Fruit fly (Drosophila melanogaster) whole organism, prepupa: ENCODE measurements around the gene CG42536.

Experiments
- Blimp-1 ChIP-seq: fragments of 200-800 bp; sonication (Bioruptor generic); optimal IDR thresholded peaks from 3 replicates; lab custom pipeline; 2017; ENCODE audit warnings: missing biosample characterization, missing genetic modification characterization, mild to moderate bottlenecking, moderate library complexity, missing genetic modification reagents
- CG10631 ChIP-seq: fragments of 200-800 bp; sonication (Bioruptor generic); optimal IDR thresholded peaks from 2 replicates; lab custom pipeline; 2016; ENCODE audit warnings: missing biosample characterization, missing genetic modification characterization
- CG10669 ChIP-seq: fragments of 200-800 bp; sonication (Bioruptor generic); optimal IDR thresholded peaks from 3 replicates; lab custom pipeline; 2018; ENCODE audit warnings: missing biosample characterization, mild to moderate bottlenecking, missing genetic modification characterization, moderate library complexity
- CG11762 ChIP-seq: fragments of 200-800 bp; sonication (Bioruptor generic); optimal IDR thresholded peaks from 3 replicates; lab custom pipeline; 2016; ENCODE audit warnings: missing biosample characterization, missing genetic modification characterization; ENCODE audit not compliant: insufficient read depth
- CG11902 ChIP-seq: fragments of 200-800 bp; sonication (Bioruptor generic); optimal IDR thresholded peaks from 3 replicates; lab custom pipeline; 2016; ENCODE audit warnings: missing biosample characterization, missing genetic modification characterization
- CG15336 ChIP-seq: fragments of 200-800 bp; sonication (Bioruptor generic); IDR thresholded peaks from 2 replicates; pipeline ENCODE4 v1.3.6; 2022; ENCODE audit warnings: missing biosample characterization, missing genetic modification characterization
- CG1621 ChIP-seq: fragments of 200-800 bp; sonication (Bioruptor generic); optimal IDR thresholded peaks from 3 replicates; lab custom pipeline; 2018; ENCODE audit warnings: missing biosample characterization, mild to moderate bottlenecking, missing genetic modification characterization
- CG3032 ChIP-seq: fragments of 200-800 bp; optimal IDR thresholded peaks from 2 replicates; lab custom pipeline; 2019; ENCODE audit warnings: missing biosample characterization, mild to moderate bottlenecking, missing genetic modification characterization, moderate library complexity
- CG31627 ChIP-seq: fragments of 200-800 bp; sonication (Bioruptor generic); optimal IDR thresholded peaks from 3 replicates; lab custom pipeline; 2016; ENCODE audit warnings: missing biosample characterization, missing genetic modification characterization
- CG32006 ChIP-seq: fragments of 200-800 bp; sonication (Bioruptor generic); optimal IDR thresholded peaks from 3 replicates; lab custom pipeline; 2017; ENCODE audit warnings: missing biosample characterization, mild to moderate bottlenecking, missing genetic modification characterization
- CG34406 ChIP-seq: fragments of 200-800 bp; sonication (Bioruptor generic); optimal IDR thresholded peaks from 3 replicates; lab custom pipeline; 2016; ENCODE audit warnings: missing biosample characterization, missing genetic modification characterization
- CG3919 ChIP-seq: fragments of 200-800 bp; sonication (Bioruptor generic); optimal IDR thresholded peaks from 3 replicates; lab custom pipeline; 2016; ENCODE audit warnings: missing biosample characterization, missing genetic modification characterization
- CG4318 ChIP-seq: fragments of 200-800 bp; sonication (Bioruptor generic); optimal IDR thresholded peaks from 3 replicates; lab custom pipeline; 2017; ENCODE audit warnings: missing biosample characterization, mild to moderate bottlenecking, missing genetic modification characterization
- CG6163 ChIP-seq: fragments of 200-800 bp; sonication (Bioruptor generic); IDR thresholded peaks from 3 replicates; pipeline ENCODE4 v1.3.6; 2022; ENCODE audit warnings: missing biosample characterization, missing genetic modification characterization
- CG6276 ChIP-seq: fragments of 200-800 bp; sonication (Bioruptor generic); optimal IDR thresholded peaks from 2 replicates; lab custom pipeline; 2017; ENCODE audit warnings: missing biosample characterization, mild to moderate bottlenecking, missing genetic modification characterization
- CG6792 ChIP-seq: fragments of 200-800 bp; sonication (Bioruptor generic); optimal IDR thresholded peaks from 3 replicates; lab custom pipeline; 2016; ENCODE audit warnings: missing biosample characterization, missing genetic modification characterization
- CG6854 ChIP-seq: fragments of 200-800 bp; sonication (Bioruptor generic); optimal IDR thresholded peaks from 2 replicates; lab custom pipeline; 2017; ENCODE audit warnings: missing biosample characterization, mild to moderate bottlenecking, missing genetic modification characterization
- CG7368 ChIP-seq: fragments of 200-800 bp; sonication (Bioruptor generic); optimal IDR thresholded peaks from 3 replicates; lab custom pipeline; 2016; ENCODE audit warnings: missing biosample characterization, missing genetic modification characterization
- CG8119 ChIP-seq: fragments of 200-800 bp; sonication (Bioruptor generic); IDR thresholded peaks from 3 replicates; pipeline ENCODE4 v1.3.6; 2022; ENCODE audit warnings: missing biosample characterization, missing genetic modification characterization
- CG8319 ChIP-seq: fragments of 200-800 bp; sonication (Bioruptor generic); optimal IDR thresholded peaks from 3 replicates; lab custom pipeline; 2016; ENCODE audit warnings: missing biosample characterization, missing genetic modification characterization
- CG9139 ChIP-seq: fragments of 200-800 bp; sonication (Bioruptor generic); optimal IDR thresholded peaks from 3 replicates; lab custom pipeline; 2017; ENCODE audit warnings: missing biosample characterization, mild to moderate bottlenecking, missing genetic modification characterization
- Eip75B ChIP-seq: fragments of 200-800 bp; sonication (Bioruptor generic); optimal IDR thresholded peaks from 3 replicates; lab custom pipeline; 2016; ENCODE audit warnings: missing biosample characterization, missing genetic modification characterization
- Eip78C ChIP-seq: fragments of 200-800 bp; sonication (Bioruptor generic); peaks from one replicate; lab custom pipeline; 2016; ENCODE audit warnings: missing biosample characterization, missing genetic modification characterization
- Eip93F ChIP-seq: fragments of 200-800 bp; sonication (Bioruptor generic); optimal IDR thresholded peaks from 2 replicates; lab custom pipeline; 2016; ENCODE audit warnings: missing biosample characterization, mild to moderate bottlenecking, missing genetic modification characterization
- Gug ChIP-seq: fragments of 200-800 bp; sonication (Bioruptor generic); IDR thresholded peaks from 2 replicates; pipeline ENCODE4 v1.3.6; 2022; ENCODE audit warnings: missing biosample characterization, missing genetic modification characterization
- Hr38 ChIP-seq: sonication (Bioruptor generic); optimal IDR thresholded peaks from 2 replicates; lab custom pipeline; 2016; ENCODE audit warnings: missing biosample characterization, missing genetic modification characterization
- Hr39 ChIP-seq: fragments of 200-800 bp; sonication (Bioruptor generic); optimal IDR thresholded peaks from 2 replicates; lab custom pipeline; 2016; ENCODE audit warnings: missing biosample characterization, missing genetic modification characterization
- Hr4 ChIP-seq: fragments of 200-800 bp; sonication (Bioruptor generic); optimal IDR thresholded peaks from 3 replicates; lab custom pipeline; 2016; ENCODE audit warnings: missing biosample characterization, missing genetic modification characterization
- Lpt ChIP-seq: fragments of 200-800 bp; sonication (Bioruptor generic); optimal IDR thresholded peaks from 3 replicates; lab custom pipeline; 2016; ENCODE audit warnings: missing biosample characterization, missing genetic modification characterization
- Met ChIP-seq: fragments of 200-800 bp; sonication (Bioruptor generic); optimal IDR thresholded peaks from 3 replicates; lab custom pipeline; 2016; ENCODE audit warnings: missing biosample characterization, missing genetic modification characterization
- OdsH ChIP-seq: fragments of 200-800 bp; sonication (Bioruptor generic); optimal IDR thresholded peaks from 3 replicates; lab custom pipeline; 2016; ENCODE audit warnings: missing biosample characterization, missing genetic modification characterization
- Sox102F ChIP-seq: fragments of 200-800 bp; sonication (Bioruptor generic); optimal IDR thresholded peaks from 2 replicates; lab custom pipeline; 2016; ENCODE audit warnings: missing biosample characterization, mild to moderate bottlenecking, missing genetic modification characterization
- Sox14 ChIP-seq: fragments of 200-800 bp; sonication (Bioruptor generic); optimal IDR thresholded peaks from 3 replicates; lab custom pipeline; 2016; ENCODE audit warnings: missing biosample characterization, missing genetic modification characterization
- Sox15 ChIP-seq: fragments of 200-800 bp; sonication (Bioruptor generic); optimal IDR thresholded peaks from 3 replicates; lab custom pipeline; 2016; ENCODE audit warnings: missing biosample characterization, missing genetic modification characterization
- achi ChIP-seq: fragments of 200-800 bp; sonication (Bioruptor generic); optimal IDR thresholded peaks from 3 replicates; lab custom pipeline; 2016; ENCODE audit warnings: missing biosample characterization, missing genetic modification characterization
- acj6 ChIP-seq: fragments of 200-800 bp; sonication (Bioruptor generic); optimal IDR thresholded peaks from 3 replicates; lab custom pipeline; 2016; ENCODE audit warnings: missing biosample characterization, missing genetic modification characterization
- cyc ChIP-seq: fragments of 200-800 bp; sonication (Bioruptor generic); optimal IDR thresholded peaks from 3 replicates; lab custom pipeline; 2016; ENCODE audit warnings: missing biosample characterization, missing genetic modification characterization
- eg ChIP-seq: fragments of 200-800 bp; sonication (Bioruptor generic); IDR thresholded peaks from 3 replicates; pipeline ENCODE4 v1.3.6; 2022; ENCODE audit warnings: missing biosample characterization, missing genetic modification characterization
- esn ChIP-seq: fragments of 200-800 bp; sonication (Bioruptor generic); optimal IDR thresholded peaks from 2 replicates; lab custom pipeline; 2016; ENCODE audit warnings: missing biosample characterization, mild to moderate bottlenecking, missing genetic modification characterization, moderate library complexity
- fd59A ChIP-seq: fragments of 200-800 bp; sonication (Bioruptor generic); optimal IDR thresholded peaks from 2 replicates; lab custom pipeline; 2017; ENCODE audit warnings: missing biosample characterization, mild to moderate bottlenecking, missing genetic modification characterization, missing genetic modification reagents
- fd85E ChIP-seq: fragments of 200-800 bp; sonication (Bioruptor generic); optimal IDR thresholded peaks from 3 replicates; lab custom pipeline; 2016; ENCODE audit warnings: missing biosample characterization, missing genetic modification characterization
- fkh ChIP-seq: fragments of 200-800 bp; sonication (Bioruptor generic); optimal IDR thresholded peaks from 3 replicates; lab custom pipeline; 2017; ENCODE audit warnings: missing biosample characterization, mild to moderate bottlenecking, missing genetic modification characterization, moderate library complexity
- lz ChIP-seq: fragments of 200-800 bp; sonication (Bioruptor generic); optimal IDR thresholded peaks from 3 replicates; lab custom pipeline; 2016; ENCODE audit warnings: missing biosample characterization, missing genetic modification characterization
- svp ChIP-seq: fragments of 200-800 bp; sonication (Bioruptor generic); peaks from one replicate; lab custom pipeline; 2016; ENCODE audit warnings: missing biosample characterization, missing genetic modification characterization

Gene CG42536

DNA sequence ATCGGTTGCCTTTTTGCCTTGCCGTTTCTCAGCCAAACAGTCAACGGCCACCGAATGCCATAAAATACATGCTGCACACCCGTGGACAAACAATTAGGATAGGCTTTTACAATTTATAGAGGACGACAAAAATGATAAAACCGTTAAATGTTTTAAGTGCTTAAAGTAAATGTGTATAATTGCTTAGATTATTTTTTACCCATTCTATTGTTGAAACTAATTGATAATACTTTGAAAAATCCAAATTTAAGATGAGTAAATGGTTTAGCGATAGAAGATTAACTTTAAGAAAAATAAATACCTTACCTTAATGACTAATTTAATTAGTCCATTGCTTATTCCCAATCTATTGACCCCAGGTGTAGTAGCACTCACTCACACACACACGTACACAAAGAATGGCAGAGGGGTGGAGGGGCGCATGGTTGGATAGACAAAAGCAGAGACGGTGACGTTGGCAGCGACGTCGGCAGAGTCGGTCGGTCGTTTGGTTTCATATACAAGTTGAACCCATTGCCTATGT, 48.7 kb upstream of the CG42536 start (continued):
- peak; percentile 87 for TF ChIP-seq OdsH (GFP tag; lab: Kevin White, UChicago)
- TF ChIP-seq CG8119 = peak; percentile 97
- TF ChIP-seq CG10669 (GFP tag; lab: Kevin White, UChicago) = peak; percentile 87
- peak; percentile 92 for TF ChIP-seq CG3032 (tag; lab: Kevin White, UChicago)
- peak; percentile 35 for TF ChIP-seq CG6854 (GFP tag; lab: Kevin White, UChicago)
- TF ChIP-seq svp (GFP tag; lab: Kevin White, UChicago) = peak; percentile 96
- TF ChIP-seq fd59A (GFP tag; lab: Kevin White, UChicago) = peak; percentile 83
- peak; percentile 97 for TF ChIP-seq Eip78C (GFP tag; lab: Kevin White, UChicago)
- TF ChIP-seq CG1621 (tag; lab: Kevin White, UChicago) = peak; percentile 84
- peak; percentile 86 for TF ChIP-seq CG3919 (GFP tag; lab: Kevin White, UChicago)
- no peak for TF ChIP-seq fd85E (GFP tag; lab: Kevin White, UChicago)
- peak; percentile 88 for TF ChIP-seq CG6792 (GFP tag; lab: Kevin White, UChicago)
- TF ChIP-seq CG15336 = peak; percentile 98
- peak; percentile 77 for TF ChIP-seq CG11762 (GFP tag; lab: Kevin White, UChicago)

dm6 chr3L:10677816-10678215, 47.9 kb upstream of the CG42536 start:
- TF ChIP-seq CG4318 (GFP tag; lab: Kevin White, UChicago) = no peak
- TF ChIP-seq CG11902 = no peak
- TF ChIP-seq CG3919 (GFP tag; lab: Kevin White, UChicago) = no peak
- TF ChIP-seq Sox14 = no peak
- no peak for TF ChIP-seq CG6792 (GFP tag; lab: Kevin White, UChicago)
- TF ChIP-seq Eip75B = no peak
- TF ChIP-seq Hr38 (GFP tag; lab: Kevin White, UChicago) = no peak
- TF ChIP-seq CG11762 (GFP tag; lab: Kevin White, UChicago) = no peak
- TF ChIP-seq esn = no peak
- TF ChIP-seq achi (GFP tag; lab: Kevin White, UChicago) = no peak
- no peak for TF ChIP-seq Hr39 (GFP tag; lab: Kevin White, UChicago)
- no peak for TF ChIP-seq CG31627 (GFP tag; lab: Kevin White, UChicago)
- no peak for TF ChIP-seq CG7368 (GFP tag; lab: Kevin White, UChicago)
- no peak for TF ChIP-seq Eip93F (GFP tag; lab: Kevin White, UChicago)
- no peak for TF ChIP-seq eg (GFP tag; lab: Robert Waterston, UW)
- TF ChIP-seq OdsH (GFP tag; lab: Kevin White, UChicago) = no peak

DNA sequence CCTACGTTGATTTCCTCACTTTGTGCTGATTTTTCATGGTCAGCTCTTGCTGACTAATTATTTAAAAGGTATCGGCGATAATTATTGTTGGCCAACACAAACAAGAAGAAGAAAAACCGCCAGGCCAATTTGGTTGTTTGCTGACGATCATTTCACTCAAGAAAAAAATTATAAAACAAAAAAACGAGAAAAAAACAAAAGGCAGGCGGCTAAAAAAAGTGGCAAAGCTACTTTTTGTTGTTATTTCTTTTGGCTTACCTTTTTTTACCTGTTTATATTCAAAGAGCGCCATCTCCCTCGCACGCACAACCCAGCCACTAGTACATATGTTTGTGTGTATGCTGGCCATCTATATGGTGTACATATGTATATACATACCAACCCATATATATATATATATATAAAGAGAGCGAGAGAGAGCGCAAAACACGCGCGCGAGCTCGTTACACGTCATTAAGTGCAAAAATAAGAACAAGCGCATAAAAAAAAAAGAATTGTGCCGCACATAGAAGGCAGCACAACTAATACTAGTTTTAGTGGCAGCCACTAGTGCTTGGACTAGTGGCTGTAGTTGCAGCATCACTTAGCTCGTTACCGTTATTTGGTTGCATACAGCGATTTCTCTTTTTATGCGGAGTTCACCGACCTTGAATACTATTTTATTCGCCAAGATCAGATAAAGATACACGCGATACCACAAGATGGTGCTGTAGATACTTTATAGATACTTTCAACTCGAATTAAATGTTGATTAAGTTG, 45.9 kb upstream of the CG42536 start:
- TF ChIP-seq CG34406 (GFP tag; lab: Kevin White, UChicago) (peak; percentile 35), Eip75B (peak; percentile 24), esn (peak; percentile 23), Sox15 (GFP tag; lab: Kevin White, UChicago) (no peak), CG11902 (no peak), CG10631 (GFP tag; lab: Kevin White, UChicago) (peak; percentile 9), CG3032 (tag; lab: Kevin White, UChicago) (peak; percentile 67), CG3919 (GFP tag; lab: Kevin White, UChicago) (peak; percentile 48), CG9139 (GFP tag; lab: Kevin White, UChicago) (peak; percentile 90), Hr38 (GFP tag; lab: Kevin White, UChicago) (no peak), Eip93F (GFP tag; lab: Kevin White, UChicago) (peak; percentile 71), fkh (GFP tag; lab: Kevin White, UChicago) (peak; percentile 30), CG8119 (peak; percentile 88), Eip78C (GFP tag; lab: Kevin White, UChicago) (peak; percentile 76), acj6 (GFP tag; lab: Kevin White, UChicago) (peak; percentile 26), svp (GFP tag; lab: Kevin White, UChicago) (no peak), CG7368 (GFP tag; lab: Kevin White, UChicago) (peak; percentile 24), CG32006 (GFP tag; lab: Kevin White, UChicago) (peak; percentile 41), CG6854 (GFP tag; lab: Kevin White, UChicago) (peak; percentile 79), cyc (GFP tag; lab: Kevin White, UChicago) (no peak), CG10669 (GFP tag; lab: Kevin White, UChicago) (peak; percentile 66), lz (GFP tag; lab: Kevin White, UChicago) (no peak), Hr4 (GFP tag; lab: Kevin White, UChicago) (peak; percentile 33), Gug (GFP tag; lab: Robert Waterston, UW) (no peak), CG8319 (GFP tag; lab: Kevin White, UChicago) (peak; percentile 34), Lpt (GFP tag; lab: Kevin White, UChicago) (peak; percentile 62), Blimp-1 (GFP tag; lab: Kevin White, UChicago) (peak; percentile 26), Met (peak; percentile 52), Sox102F (peak; percentile 47), CG6792 (GFP tag; lab: Kevin White, UChicago) (peak; percentile 17), achi (GFP tag; lab: Kevin White, UChicago) (peak; percentile 26), CG6163 (peak; percentile 87), CG6276 (GFP tag; lab: Kevin White, UChicago) (peak; percentile 87)
